Fruit fly (Drosophila melanogaster) whole organism, embryonic: Measurements from ENCODE around the gene CG31347.

ENCODE experiments used
- CG13296 ChIP-seq: fragments of 200-800 bp; sonication (Bioruptor generic); optimal IDR thresholded peaks from 3 replicates; lab custom pipeline; 2018; ENCODE audit warnings: missing biosample characterization, mild to moderate bottlenecking, missing genetic modification characterization
- CG33557 ChIP-seq: fragments of 200-800 bp; sonication (Bioruptor generic); optimal IDR thresholded peaks from 2 replicates; lab custom pipeline; 2019; ENCODE audit warnings: missing biosample characterization, mild to moderate bottlenecking, missing genetic modification characterization, moderate library complexity
- CG6854 ChIP-seq: fragments of 200-800 bp; sonication (Bioruptor generic); optimal IDR thresholded peaks from 3 replicates; lab custom pipeline; 2017; ENCODE audit warnings: missing biosample characterization, mild to moderate bottlenecking, missing genetic modification characterization
- cwo ChIP-seq: fragments of 200-800 bp; sonication (Bioruptor generic); optimal IDR thresholded peaks from 3 replicates; lab custom pipeline; 2017; ENCODE audit warnings: missing biosample characterization, missing genetic modification characterization, mild to moderate bottlenecking, moderate library complexity, missing genetic modification reagents
- danr ChIP-seq: fragments of 200-800 bp; sonication (Bioruptor generic); IDR thresholded peaks from 2 replicates; pipeline ENCODE4 v1.3.6; 2022; ENCODE audit warnings: missing biosample characterization, missing genetic modification characterization
- ftz-f1 ChIP-seq: fragments of 200-800 bp; sonication (Bioruptor generic); optimal IDR thresholded peaks from 2 replicates; lab custom pipeline; 2016; ENCODE audit warnings: missing biosample characterization, missing genetic modification characterization
- tap ChIP-seq: fragments of 200-800 bp; optimal IDR thresholded peaks from 3 replicates; lab custom pipeline; 2019; ENCODE audit warnings: missing biosample characterization, mild to moderate bottlenecking, missing genetic modification characterization, moderate library complexity

DNA sequence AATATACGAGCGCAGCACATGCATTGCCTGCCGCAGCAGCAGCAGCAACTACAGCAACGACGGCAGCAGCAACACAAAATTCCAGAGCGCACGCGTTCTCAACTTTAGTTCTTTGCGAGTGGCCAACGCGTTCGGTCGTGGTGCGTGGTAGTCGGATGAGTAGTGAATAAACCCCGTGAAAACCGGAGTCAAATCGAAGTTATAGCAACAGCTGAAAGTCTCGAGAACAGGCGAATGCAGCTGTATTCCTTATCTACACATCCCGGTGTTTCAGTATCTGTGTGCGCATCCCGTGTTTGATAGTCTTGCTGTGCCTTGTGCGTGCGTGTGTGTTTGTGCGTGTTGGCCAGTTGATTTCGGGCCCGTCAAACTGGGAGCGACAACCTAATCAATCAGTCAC, 44.4 kb downstream of the CG31347 start, which contains the start of gene Dtg:
- TF ChIP-seq cwo (GFP tag; lab: Kevin White, UChicago) = no peak
- TF ChIP-seq ftz-f1 (GFP tag; lab: Kevin White, UChicago) = no peak
- TF ChIP-seq CG33557 (GFP tag; lab: Kevin White, UChicago) = peak; percentile 24
- TF ChIP-seq CG6854 (GFP tag; lab: Kevin White, UChicago) = no peak
- no peak for TF ChIP-seq tap (tag; lab: Kevin White, UChicago)
- no peak for TF ChIP-seq CG13296
- no peak for TF ChIP-seq danr
